Fruit fly (Drosophila melanogaster): ENCODE data around the gene RpS28-like.

dm6 chr2L:9416244-9416758 is 20.3 kb upstream of the RpS28-like start, which contains the start of gene Mco1:
- TF ChIP-seq Dll (optimal IDR thresholded peaks at IDR 0.05) (no peak), psq (optimal IDR thresholded peaks at IDR 0.05) (no peak), usp (GFP tag; optimal IDR thresholded peaks at IDR 0.05) (no peak), pan (optimal IDR thresholded peaks at IDR 0.05) (no peak), CG8478 (optimal IDR thresholded peaks at IDR 0.05) (no peak)

Measured in whole organism.